Worm (Caenorhabditis elegans) whole organism, L4 larva: ENCODE measurements around the gene ztf-14.
A peak's percentile ranks its signal among the peaks of the same experiment; 100 is the strongest.

Source experiments
- D1046.2 ChIP-seq: fragments of 200-800 bp; sonication (Bioruptor generic); IDR thresholded peaks from 2 replicates; pipeline ENCODE4 v1.3.6; 2022; ENCODE audit warnings: missing genetic modification characterization, missing compliant biosample characterization
- R02D3.7 ChIP-seq: fragments of 150-350 bp; sonication (generic microtip); optimal IDR thresholded peaks from 3 replicates; lab custom pipeline; 2014; ENCODE audit warnings: missing biosample characterization, missing genetic modification characterization
- T20F7.1 ChIP-seq: fragments of 200-800 bp; sonication (Bioruptor generic); optimal IDR thresholded peaks from 2 replicates; lab custom pipeline; 2018; ENCODE audit warnings: mild to moderate bottlenecking, missing genetic modification characterization, missing compliant biosample characterization
- Y48G9A.11 ChIP-seq: fragments of 200-800 bp; sonication (Bioruptor generic); IDR thresholded peaks from 2 replicates; pipeline ENCODE4 v1.3.6; 2022; ENCODE audit warnings: missing genetic modification reagents, missing genetic modification characterization, missing compliant biosample characterization
- Y75B8A.6 ChIP-seq: fragments of 200-800 bp; sonication (Bioruptor generic); IDR thresholded peaks from 2 replicates; pipeline ENCODE4 v1.3.6; 2022; ENCODE audit warnings: missing genetic modification reagents, missing genetic modification characterization, missing compliant biosample characterization
- ZK546.5 ChIP-seq, 2 experiments: sonication (generic microtip); optimal IDR thresholded peaks; 2 replicates each; lab custom pipeline; 2017; ENCODE audit warnings: missing biosample characterization in 2 of 2, missing genetic modification characterization in 2 of 2
- aly-2 ChIP-seq: sonication (generic microtip); optimal IDR thresholded peaks from 2 replicates; lab custom pipeline; 2018; ENCODE audit warnings: missing biosample characterization, missing genetic modification characterization
- arid-1 ChIP-seq: fragments of 200-800 bp; sonication (Bioruptor generic); conservative IDR thresholded peaks from 2 replicates; pipeline ENCODE4 v1.3.6; 2022; ENCODE audit warnings: missing genetic modification reagents, missing genetic modification characterization, missing compliant biosample characterization
- attf-4 ChIP-seq: sonication (generic microtip); optimal IDR thresholded peaks from 3 replicates; lab custom pipeline; 2017; ENCODE audit warnings: missing biosample characterization, missing genetic modification characterization
- ceh-32 ChIP-seq: sonication (generic microtip); optimal IDR thresholded peaks from 2 replicates; lab custom pipeline; 2016; ENCODE audit warnings: mild to moderate bottlenecking, missing genetic modification characterization, missing compliant biosample characterization; ENCODE audit not compliant: poor library complexity
- ceh-44 ChIP-seq: fragments of 200-800 bp; sonication (Bioruptor generic); IDR thresholded peaks from 2 replicates; pipeline ENCODE4 v1.3.6; 2022; ENCODE audit warnings: missing genetic modification reagents, missing genetic modification characterization, missing compliant biosample characterization
- ces-1 ChIP-seq: fragments of 150-350 bp; sonication (generic microtip); optimal IDR thresholded peaks from 4 replicates; lab custom pipeline; 2014; ENCODE audit warnings: missing biosample characterization, missing genetic modification reagents, missing genetic modification characterization
- cey-2 ChIP-seq: sonication (generic microtip); optimal IDR thresholded peaks from 3 replicates; lab custom pipeline; 2017; ENCODE audit warnings: missing genetic modification characterization, mild to moderate bottlenecking, missing compliant biosample characterization, antibody characterized with exemption, borderline replicate concordance; ENCODE audit not compliant: insufficient read depth
- ctbp-1 ChIP-seq: fragments of 200-800 bp; sonication (Bioruptor generic); IDR thresholded peaks from 2 replicates; pipeline ENCODE4 v1.3.6; 2022; ENCODE audit warnings: missing genetic modification reagents, missing genetic modification characterization, missing compliant biosample characterization
- daf-12 ChIP-seq: fragments of 150-350 bp; optimal IDR thresholded peaks from 2 replicates; lab custom pipeline; 2014; ENCODE audit warnings: missing biosample characterization, missing genetic modification reagents, missing genetic modification characterization
- daf-8 ChIP-seq: fragments of 200-800 bp; sonication (Bioruptor generic); IDR thresholded peaks from 2 replicates; pipeline ENCODE4 v1.3.6; 2022; ENCODE audit warnings: missing genetic modification characterization, missing compliant biosample characterization
- dmd-6 ChIP-seq: fragments of 200-800 bp; sonication (Bioruptor generic); IDR thresholded peaks from 2 replicates; pipeline ENCODE4 v1.3.6; 2022; ENCODE audit warnings: missing genetic modification reagents, missing genetic modification characterization, missing compliant biosample characterization
- dmd-8 ChIP-seq: fragments of 200-800 bp; sonication (Bioruptor generic); IDR thresholded peaks from 2 replicates; pipeline ENCODE4 v1.3.6; 2022; ENCODE audit warnings: missing genetic modification characterization, missing compliant biosample characterization
- dmd-9 ChIP-seq: fragments of 200-800 bp; sonication (Bioruptor generic); IDR thresholded peaks from 2 replicates; pipeline ENCODE4 v1.3.6; 2022; ENCODE audit warnings: missing genetic modification reagents, missing genetic modification characterization, missing compliant biosample characterization
- duxl-1 ChIP-seq: sonication (generic microtip); optimal IDR thresholded peaks from 2 replicates; lab custom pipeline; 2016; ENCODE audit warnings: mild to moderate bottlenecking, missing genetic modification characterization, moderate library complexity, missing compliant biosample characterization; ENCODE audit not compliant: poor library complexity
- egl-27 ChIP-seq: sonication (generic microtip); optimal IDR thresholded peaks from 3 replicates; lab custom pipeline; 2017; ENCODE audit warnings: missing biosample characterization, missing genetic modification reagents, missing genetic modification characterization
- gei-8 ChIP-seq: fragments of 200-800 bp; sonication (Bioruptor generic); optimal IDR thresholded peaks from 2 replicates; lab custom pipeline; 2018; ENCODE audit warnings: mild to moderate bottlenecking, missing genetic modification characterization, missing compliant biosample characterization
- hif-1 ChIP-seq, 2 experiments: sonication (generic microtip); optimal IDR thresholded peaks; 2 replicates each; lab custom pipeline; 2016 to 2017; ENCODE audit warnings: missing compliant biosample characterization in 2 of 2, missing genetic modification characterization in 2 of 2, missing genetic modification reagents in 2 of 2, missing genotype in 2 of 2, mild to moderate bottlenecking in 1 of 2
- jun-1 ChIP-seq: fragments of 150-350 bp; optimal IDR thresholded peaks from 2 replicates; lab custom pipeline; 2014; ENCODE audit warnings: missing biosample characterization, missing genetic modification reagents, missing genetic modification characterization
- lin-13 ChIP-seq: fragments of 150-350 bp; optimal IDR thresholded peaks from 2 replicates; lab custom pipeline; 2014; ENCODE audit warnings: missing biosample characterization, missing genetic modification reagents, missing genetic modification characterization
- lin-15B ChIP-seq: fragments of 150-350 bp; sonication (generic microtip); optimal IDR thresholded peaks from 3 replicates; lab custom pipeline; 2014; ENCODE audit warnings: missing biosample characterization, missing genetic modification characterization
- lin-38 ChIP-seq: fragments of 200-800 bp; sonication (Bioruptor generic); IDR thresholded peaks from 2 replicates; pipeline ENCODE4 v1.3.6; 2022; ENCODE audit warnings: missing genetic modification reagents, missing genetic modification characterization, missing compliant biosample characterization
- lsy-2 ChIP-seq, 2 experiments: fragments of 150-350 bp in 1 of 2; sonication (generic microtip) in 1 of 2; optimal IDR thresholded peaks; 2 replicates each; lab custom pipeline; 2014 to 2017; ENCODE audit warnings: missing biosample characterization in 2 of 2, missing genetic modification characterization in 2 of 2
- madf-9 ChIP-seq: fragments of 200-800 bp; sonication (Bioruptor generic); conservative IDR thresholded peaks from 2 replicates; pipeline ENCODE4 v1.3.6; 2022; ENCODE audit warnings: missing genetic modification reagents, missing genetic modification characterization, missing compliant biosample characterization
- mes-2 ChIP-seq: sonication (generic microtip); optimal IDR thresholded peaks from 2 replicates; lab custom pipeline; 2016; ENCODE audit warnings: missing genotype, mild to moderate bottlenecking, missing genetic modification characterization, missing compliant biosample characterization; ENCODE audit not compliant: poor library complexity, severe bottlenecking
- mxl-2 ChIP-seq: fragments of 200-800 bp; sonication (Bioruptor generic); conservative IDR thresholded peaks from 2 replicates; pipeline ENCODE4 v1.3.6; 2022; ENCODE audit warnings: missing genetic modification reagents, missing genetic modification characterization, missing compliant biosample characterization
- nhr-102 ChIP-seq: sonication (generic microtip); optimal IDR thresholded peaks from 2 replicates; lab custom pipeline; 2016; ENCODE audit warnings: mild to moderate bottlenecking, missing genetic modification characterization, moderate library complexity, missing compliant biosample characterization
- nhr-237 ChIP-seq: sonication (generic microtip); optimal IDR thresholded peaks from 2 replicates; lab custom pipeline; 2017; ENCODE audit warnings: missing biosample characterization, missing genetic modification characterization
- nhr-41 ChIP-seq: fragments of 200-800 bp; sonication (Bioruptor generic); IDR thresholded peaks from 2 replicates; pipeline ENCODE4 v1.3.6; 2022; ENCODE audit warnings: missing genetic modification reagents, missing genetic modification characterization, missing compliant biosample characterization
- nhr-42 ChIP-seq: fragments of 200-800 bp; sonication (Bioruptor generic); IDR thresholded peaks from 2 replicates; pipeline ENCODE4 v1.3.6; 2022; ENCODE audit warnings: missing genetic modification characterization, missing compliant biosample characterization
- nhr-76 ChIP-seq: fragments of 150-350 bp; optimal IDR thresholded peaks from 2 replicates; lab custom pipeline; 2014; ENCODE audit warnings: missing biosample characterization, missing genetic modification characterization
- nhr-77 ChIP-seq: fragments of 150-350 bp; optimal IDR thresholded peaks from 2 replicates; lab custom pipeline; 2014; ENCODE audit warnings: missing biosample characterization, missing genetic modification characterization
- pqm-1 ChIP-seq: sonication (generic microtip); optimal IDR thresholded peaks from 2 replicates; lab custom pipeline; 2017; ENCODE audit warnings: missing biosample characterization, missing genetic modification characterization
- saeg-2 ChIP-seq: fragments of 200-800 bp; sonication (Bioruptor generic); IDR thresholded peaks from 2 replicates; pipeline ENCODE4 v1.3.6; 2022; ENCODE audit warnings: missing genetic modification reagents, missing genetic modification characterization, missing compliant biosample characterization
- set-16 ChIP-seq: fragments of 200-800 bp; sonication (Bioruptor generic); IDR thresholded peaks from 2 replicates; pipeline ENCODE4 v1.3.6; 2022; ENCODE audit warnings: missing genetic modification reagents, missing genetic modification characterization, missing compliant biosample characterization
- skn-1 ChIP-seq: fragments of 150-350 bp; optimal IDR thresholded peaks from 2 replicates; lab custom pipeline; 2014; ENCODE audit warnings: missing biosample characterization, missing genetic modification characterization
- snpc-1.2 ChIP-seq: fragments of 200-800 bp; sonication (Bioruptor generic); IDR thresholded peaks from 2 replicates; pipeline ENCODE4 v1.3.6; 2022; ENCODE audit warnings: missing genetic modification reagents, missing genetic modification characterization, missing compliant biosample characterization
- snpc-4 ChIP-seq: fragments of 150-350 bp; optimal IDR thresholded peaks from 2 replicates; lab custom pipeline; 2014; ENCODE audit warnings: missing biosample characterization, missing genetic modification characterization
- spr-1 ChIP-seq: sonication (generic microtip); optimal IDR thresholded peaks from 2 replicates; lab custom pipeline; 2016; ENCODE audit warnings: mild to moderate bottlenecking, missing genetic modification characterization, missing compliant biosample characterization
- unc-130 ChIP-seq: sonication (generic microtip); optimal IDR thresholded peaks from 2 replicates; lab custom pipeline; 2016; ENCODE audit warnings: missing genetic modification reagents, missing genetic modification characterization, missing compliant biosample characterization
- unc-62 ChIP-seq, 3 experiments: fragments of 150-350 bp in 1 of 3; sonication (generic microtip); optimal IDR thresholded peaks in 2 of 3; peaks in 1 of 3; 1 replicate in 1 of 3; 2 replicates in 2 of 3; lab custom pipeline; 2014 to 2017; ENCODE audit warnings: missing biosample characterization in 3 of 3, missing genetic modification characterization in 3 of 3, missing genetic modification reagents in 3 of 3, missing genotype in 1 of 3
- vab-7 ChIP-seq: fragments of 200-800 bp; sonication (Bioruptor generic); IDR thresholded peaks from 2 replicates; pipeline ENCODE4 v1.3.6; 2022; ENCODE audit warnings: missing genetic modification reagents, missing genetic modification characterization, missing compliant biosample characterization
- zag-1 ChIP-seq: fragments of 150-350 bp; optimal IDR thresholded peaks from 2 replicates; lab custom pipeline; 2014; ENCODE audit warnings: missing biosample characterization, missing genetic modification characterization
- zfp-2 ChIP-seq: sonication (generic microtip); optimal IDR thresholded peaks from 2 replicates; lab custom pipeline; 2016; ENCODE audit warnings: mild to moderate bottlenecking, missing genetic modification characterization, missing compliant biosample characterization
- zip-11 ChIP-seq: fragments of 200-800 bp; sonication (Bioruptor generic); IDR thresholded peaks from 2 replicates; pipeline ENCODE4 v1.3.6; 2022; ENCODE audit warnings: missing genetic modification characterization, missing compliant biosample characterization
- ztf-11 ChIP-seq: fragments of 150-350 bp; optimal IDR thresholded peaks from 2 replicates; lab custom pipeline; 2014; ENCODE audit warnings: missing biosample characterization, missing genetic modification characterization

Gene ztf-14

ce11 chrX:14508823-14509259 is 13.0 kb downstream of the ztf-14 start (continued):
- TF ChIP-seq aly-2 (tag; lab: Kevin White, UChicago) (no peak), mes-2 (tag; lab: Kevin White, UChicago) (no peak), hif-1 (tag; optimal IDR thresholded peaks at IDR 0.05; lab: Kevin White, UChicago) (peak in 1 of 2 experiments; percentile 7), daf-12 (no peak), ctbp-1 (GFP tag; lab: Robert Waterston, UW) (no peak), nhr-41 (GFP tag; lab: Robert Waterston, UW) (no peak), ceh-32 (no peak), gei-8 (GFP tag; lab: Kevin White, UChicago) (no peak), zfp-2 (tag; lab: Kevin White, UChicago) (no peak), dmd-8 (GFP tag; lab: Robert Waterston, UW) (no peak), ceh-44 (no peak), snpc-1.2 (GFP tag; lab: Robert Waterston, UW) (no peak), nhr-76 (no peak), unc-62 (GFP tag; optimal IDR thresholded peaks at IDR 0.05 in 1 of 2; lab: Kevin White, UChicago) (peak in 1 of 2 experiments; percentile 100), unc-62 (tag; optimal IDR thresholded peaks at IDR 0.05; lab: Kevin White, UChicago) (no peak), attf-4 (tag; lab: Kevin White, UChicago) (no peak), duxl-1 (tag; lab: Kevin White, UChicago) (no peak), skn-1 (tag; lab: Kevin White, UChicago) (no peak), ztf-11 (tag; lab: Kevin White, UChicago) (no peak), ces-1 (GFP tag; lab: Kevin White, UChicago) (no peak), madf-9 (GFP tag; lab: Robert Waterston, UW) (no peak), nhr-42 (GFP tag; lab: Robert Waterston, UW) (no peak), zip-11 (GFP tag; lab: Robert Waterston, UW) (no peak), lin-38 (GFP tag; lab: Robert Waterston, UW) (no peak), R02D3.7 (tag; lab: Kevin White, UChicago) (no peak), Y75B8A.6 (no peak), spr-1 (tag; lab: Kevin White, UChicago) (no peak), lin-15B (tag; lab: Kevin White, UChicago) (no peak), vab-7 (GFP tag; lab: Robert Waterston, UW) (no peak), zag-1 (tag; lab: Kevin White, UChicago) (no peak), egl-27 (tag; lab: Kevin White, UChicago) (no peak), Y48G9A.11 (GFP tag; lab: Robert Waterston, UW) (no peak), D1046.2 (GFP tag; lab: Robert Waterston, UW) (no peak), daf-8 (GFP tag; lab: Robert Waterston, UW) (no peak), snpc-4 (tag; lab: Kevin White, UChicago) (no peak), dmd-9 (no peak), nhr-237 (tag; lab: Kevin White, UChicago) (no peak), lsy-2 (tag; optimal IDR thresholded peaks at IDR 0.05; lab: Kevin White, UChicago) (peak in 1 of 2 experiments; percentile 43), mxl-2 (GFP tag; lab: Robert Waterston, UW) (no peak), saeg-2 (no peak), arid-1 (no peak), lin-13 (GFP tag; lab: Kevin White, UChicago) (no peak), ZK546.5 (tag; optimal IDR thresholded peaks at IDR 0.05; lab: Kevin White, UChicago) (no peak), jun-1 (tag; lab: Kevin White, UChicago) (no peak), cey-2 (tag; lab: Kevin White, UChicago) (no peak), nhr-77 (peak; percentile 17), set-16 (GFP tag; lab: Robert Waterston, UW) (no peak), nhr-102 (tag; lab: Kevin White, UChicago) (no peak), dmd-6 (GFP tag; lab: Robert Waterston, UW) (peak; percentile 74), unc-130 (no peak), T20F7.1 (no peak), pqm-1 (tag; lab: Kevin White, UChicago) (no peak)
